Worm (Caenorhabditis elegans) whole organism, young adult: Measurements from ENCODE around the gene dnj-11.
"Not testable (repeated sequence)": the region's sequence is repeated elsewhere in the genome, so short reads cannot be mapped to it uniquely, and the experiment has no call there.

Source experiments
- C17E4.6 ChIP-seq: fragments of 200-800 bp; sonication (Bioruptor generic); IDR thresholded peaks from 2 replicates; pipeline ENCODE4 v1.3.6; 2022; ENCODE audit warnings: missing genetic modification reagents, missing genetic modification characterization, missing compliant biosample characterization
- D2030.7 ChIP-seq: fragments of 200-800 bp; sonication (Bioruptor generic); IDR thresholded peaks from 2 replicates; pipeline ENCODE4 v1.3.6; 2022; ENCODE audit warnings: missing genetic modification reagents, missing genetic modification characterization, missing compliant biosample characterization
- K12H6.12 ChIP-seq: fragments of 200-800 bp; sonication (Bioruptor generic); optimal IDR thresholded peaks from 2 replicates; lab custom pipeline; 2018; ENCODE audit warnings: mild to moderate bottlenecking, missing genetic modification characterization, missing compliant biosample characterization
- T07F8.4 ChIP-seq: sonication (generic microtip); optimal IDR thresholded peaks from 2 replicates; lab custom pipeline; 2016; ENCODE audit warnings: mild to moderate bottlenecking, missing genetic modification characterization, moderate library complexity, missing compliant biosample characterization
- aptf-3 ChIP-seq: fragments of 200-800 bp; sonication (Bioruptor generic); IDR thresholded peaks from 2 replicates; pipeline ENCODE4 v1.3.6; 2022; ENCODE audit warnings: missing genetic modification characterization, missing compliant biosample characterization
- atf-7 ChIP-seq: sonication (generic microtip); optimal IDR thresholded peaks from 2 replicates; lab custom pipeline; 2017; ENCODE audit warnings: mild to moderate bottlenecking, missing genetic modification characterization, missing compliant biosample characterization
- ccch-3 ChIP-seq: fragments of 200-800 bp; sonication (Bioruptor generic); optimal IDR thresholded peaks from 2 replicates; lab custom pipeline; 2018; ENCODE audit warnings: mild to moderate bottlenecking, missing genetic modification characterization, missing compliant biosample characterization
- cebp-2 ChIP-seq: fragments of 200-800 bp; sonication (Bioruptor generic); IDR thresholded peaks from 2 replicates; pipeline ENCODE4 v1.3.6; 2022; ENCODE audit warnings: missing genetic modification characterization, missing compliant biosample characterization
- egl-44 ChIP-seq: fragments of 200-800 bp; sonication (Bioruptor generic); IDR thresholded peaks from 2 replicates; pipeline ENCODE4 v1.3.6; 2022; ENCODE audit warnings: missing genetic modification reagents, missing genetic modification characterization, missing compliant biosample characterization
- gei-17 ChIP-seq: fragments of 200-800 bp; sonication (Bioruptor generic); optimal IDR thresholded peaks from 2 replicates; lab custom pipeline; 2018; ENCODE audit warnings: mild to moderate bottlenecking, missing genetic modification characterization, missing compliant biosample characterization
- him-1 ChIP-seq: sonication (generic microtip); optimal IDR thresholded peaks from 2 replicates; lab custom pipeline; 2016; ENCODE audit warnings: missing genotype, missing genetic modification reagents, missing genetic modification characterization, missing compliant biosample characterization
- hrde-1 ChIP-seq: sonication (generic microtip); optimal IDR thresholded peaks from 2 replicates; lab custom pipeline; 2016; ENCODE audit warnings: missing genetic modification characterization, mild to moderate bottlenecking, missing compliant biosample characterization, moderate library complexity, missing genotype, missing genetic modification reagents, borderline replicate concordance
- lag-1 ChIP-seq: fragments of 200-800 bp; sonication (Bioruptor generic); IDR thresholded peaks from 2 replicates; pipeline ENCODE4 v1.3.6; 2022; ENCODE audit warnings: missing genetic modification reagents, missing genetic modification characterization, missing compliant biosample characterization
- lin-26 ChIP-seq: fragments of 200-800 bp; sonication (Bioruptor generic); IDR thresholded peaks from 2 replicates; pipeline ENCODE4 v1.3.6; 2022; ENCODE audit warnings: missing genetic modification reagents, missing genetic modification characterization, missing compliant biosample characterization
- lin-54 ChIP-seq: fragments of 200-800 bp; sonication (Bioruptor generic); optimal IDR thresholded peaks from 2 replicates; lab custom pipeline; 2018; ENCODE audit warnings: mild to moderate bottlenecking, missing genetic modification characterization, missing compliant biosample characterization
- lsy-27 ChIP-seq: sonication (generic microtip); optimal IDR thresholded peaks from 2 replicates; lab custom pipeline; 2017; ENCODE audit warnings: missing genetic modification characterization, mild to moderate bottlenecking, missing compliant biosample characterization, antibody characterized with exemption, missing genotype, borderline replicate concordance; ENCODE audit not compliant: insufficient read depth
- madf-8 ChIP-seq: fragments of 200-800 bp; sonication (Bioruptor generic); conservative IDR thresholded peaks from 2 replicates; pipeline ENCODE4 v1.3.6; 2022; ENCODE audit warnings: missing genetic modification reagents, missing genetic modification characterization, missing compliant biosample characterization
- nfya-2 ChIP-seq: fragments of 200-800 bp; sonication (Bioruptor generic); IDR thresholded peaks from 2 replicates; pipeline ENCODE4 v1.3.6; 2022; ENCODE audit warnings: missing genetic modification reagents, missing genetic modification characterization, missing compliant biosample characterization
- nhr-120 ChIP-seq: fragments of 200-800 bp; sonication (Bioruptor generic); IDR thresholded peaks from 2 replicates; pipeline ENCODE4 v1.3.6; 2022; ENCODE audit warnings: missing genetic modification characterization, missing compliant biosample characterization
- nhr-90 ChIP-seq: sonication (generic microtip); optimal IDR thresholded peaks from 2 replicates; lab custom pipeline; 2016; ENCODE audit warnings: missing genotype, mild to moderate bottlenecking, missing genetic modification characterization, missing compliant biosample characterization
- rcor-1 ChIP-seq: fragments of 200-800 bp; sonication (Bioruptor generic); IDR thresholded peaks from 2 replicates; pipeline ENCODE4 v1.3.6; 2022; ENCODE audit warnings: missing genetic modification reagents, missing genetic modification characterization, missing compliant biosample characterization
- sdz-38 ChIP-seq: sonication (generic microtip); optimal IDR thresholded peaks from 2 replicates; lab custom pipeline; 2016; ENCODE audit warnings: missing genotype, missing genetic modification characterization, missing compliant biosample characterization
- snpc-3.4 ChIP-seq: sonication (generic microtip); optimal IDR thresholded peaks from 2 replicates; lab custom pipeline; 2017; ENCODE audit warnings: missing genetic modification characterization, mild to moderate bottlenecking, missing compliant biosample characterization, antibody characterized with exemption, moderate library complexity, missing genotype, missing genetic modification reagents
- snpc-4 ChIP-seq, 5 experiments: fragments of 150-350 bp in 1 of 5; sonication (generic microtip) in 4 of 5; optimal IDR thresholded peaks; 2 replicates each; lab custom pipeline; 2014 to 2018; ENCODE audit warnings: missing genetic modification characterization in 5 of 5, missing biosample characterization in 3 of 5, antibody characterized with exemption in 2 of 5, mild to moderate bottlenecking in 2 of 5, missing compliant biosample characterization in 2 of 5, missing genotype in 2 of 5, moderate library complexity in 2 of 5, missing genetic modification reagents in 1 of 5
- zim-3 ChIP-seq: sonication (generic microtip); optimal IDR thresholded peaks from 2 replicates; lab custom pipeline; 2017; ENCODE audit warnings: mild to moderate bottlenecking, missing genetic modification characterization, moderate library complexity, missing compliant biosample characterization
- ztf-22 ChIP-seq: fragments of 200-800 bp; sonication (Bioruptor generic); optimal IDR thresholded peaks from 2 replicates; lab custom pipeline; 2018; ENCODE audit warnings: mild to moderate bottlenecking, missing genetic modification characterization, moderate library complexity, missing compliant biosample characterization

The dnj-11 gene

DNA sequence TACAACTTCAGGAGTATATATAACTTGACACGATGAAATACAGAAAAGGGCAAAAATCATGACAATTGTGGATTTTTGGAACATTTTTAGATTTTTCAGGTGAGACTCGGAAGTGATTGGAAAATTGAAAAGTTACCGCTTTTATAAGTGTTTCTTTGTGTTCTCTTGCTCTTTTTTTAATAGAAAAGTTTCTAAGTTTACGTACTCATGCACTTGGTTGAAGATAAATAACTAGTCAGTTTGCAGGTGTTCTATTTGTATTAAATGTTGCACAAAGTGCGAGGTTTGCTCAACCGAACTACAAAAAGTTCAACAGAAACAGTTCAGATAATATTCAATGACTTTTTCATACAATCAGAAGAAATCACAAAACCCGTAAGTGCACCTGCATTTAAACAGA, 9.2 kb downstream of the dnj-11 start, which contains the start of gene nspb-3:
nspb-3 (minus strand) TSS at position 101 of the 400 bp plus-strand sequence.
- not testable (repeated sequence) for TF ChIP-seq atf-7 (tag; lab: Kevin White, UChicago); ccch-3 (GFP tag; lab: Kevin White, UChicago); aptf-3 (GFP tag; lab: Robert Waterston, UW)

DNA sequence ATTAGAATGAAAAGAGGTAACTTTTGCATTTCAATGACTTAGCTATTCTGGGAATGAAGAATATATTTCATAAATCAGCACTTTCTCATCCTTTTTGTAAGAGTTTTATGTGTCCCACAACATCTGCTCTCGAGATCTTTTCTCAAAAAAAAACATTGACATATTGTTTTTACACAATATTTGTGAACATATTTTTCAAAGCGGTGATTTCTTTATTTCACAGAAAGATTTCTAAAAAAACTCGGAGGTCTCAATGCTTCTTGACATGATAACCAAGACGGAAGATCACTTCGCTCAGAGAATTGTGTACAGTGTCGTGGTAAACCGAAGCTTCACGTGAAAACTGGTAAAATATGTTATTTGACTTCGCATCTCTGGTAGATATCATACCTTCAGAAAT, 10.2 kb downstream of the dnj-11 start, which contains the start of gene F38A5.22:
F38A5.22 (minus strand) TSS at position 29 of the 400 bp plus-strand sequence.
- no peak for TF ChIP-seq nhr-90 (tag; lab: Kevin White, UChicago)

DNA sequence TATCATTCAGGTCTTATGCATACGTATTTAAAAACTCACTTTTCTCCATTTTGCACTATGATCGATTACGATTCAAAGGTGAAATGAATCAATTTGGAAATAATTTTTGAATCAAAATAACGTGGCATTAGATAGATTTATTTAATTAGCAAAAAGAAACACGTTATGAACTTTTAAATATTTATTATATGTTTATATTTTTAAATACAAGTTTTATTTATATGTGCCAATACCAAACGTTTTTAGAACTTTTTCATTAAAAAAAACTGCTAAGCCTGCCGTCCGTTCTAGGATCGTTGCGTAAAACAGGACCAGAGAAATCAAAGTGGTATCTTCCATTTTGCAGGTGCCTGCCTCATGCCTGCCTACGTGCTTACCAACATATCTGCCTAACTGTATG, 11.6 kb downstream of the dnj-11 start, which contains the start of gene F38A5.6:
F38A5.6 (minus strand) TSS at position 101 of the 400 bp plus-strand sequence.
- no peak for TF ChIP-seq lag-1
- TF ChIP-seq lsy-27 (tag; lab: Kevin White, UChicago), result no peak
- TF ChIP-seq K12H6.12 (tag; lab: Kevin White, UChicago), result no peak
- TF ChIP-seq C17E4.6 (GFP tag; lab: Robert Waterston, UW), result no peak
- TF ChIP-seq T07F8.4, result no peak
- TF ChIP-seq nhr-120 (GFP tag; lab: Robert Waterston, UW), result no peak
- TF ChIP-seq egl-44 (GFP tag; lab: Robert Waterston, UW), result no peak
- TF ChIP-seq nfya-2 (GFP tag; lab: Robert Waterston, UW), result no peak
- no peak for TF ChIP-seq rcor-1 (GFP tag; lab: Robert Waterston, UW)
- no peak for TF ChIP-seq lin-54 (GFP tag; lab: Kevin White, UChicago)
- no peak for TF ChIP-seq snpc-4 (GFP tag; optimal IDR thresholded peaks at IDR 0.05; lab: Kevin White, UChicago)
- no peak for TF ChIP-seq snpc-4 (tag; optimal IDR thresholded peaks at IDR 0.05; lab: Kevin White, UChicago)
- no peak for TF ChIP-seq sdz-38 (tag; lab: Kevin White, UChicago)
- no peak for TF ChIP-seq madf-8 (GFP tag; lab: Robert Waterston, UW)
- TF ChIP-seq hrde-1 (tag; lab: Kevin White, UChicago), result no peak
- no peak for TF ChIP-seq cebp-2 (GFP tag; lab: Robert Waterston, UW)

DNA sequence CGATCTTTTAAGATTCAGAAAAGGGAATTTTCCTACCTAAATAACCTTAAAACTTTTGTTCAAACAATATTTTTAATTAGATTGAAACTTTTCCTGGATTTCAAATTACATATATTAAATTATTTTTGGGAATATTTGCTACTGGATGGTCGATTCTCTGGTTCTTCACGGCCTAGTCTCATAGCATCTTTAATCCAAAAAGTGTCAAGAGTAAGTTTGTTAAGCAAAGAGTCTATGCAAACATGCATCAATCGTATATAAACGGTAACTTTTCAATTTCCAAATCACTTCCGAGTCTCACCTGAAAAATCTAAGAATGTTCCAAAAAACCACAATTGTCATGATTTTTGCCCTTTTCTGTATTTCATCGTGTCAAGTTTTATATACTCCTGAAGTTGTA, 12.2 kb downstream of the dnj-11 start, which contains the start of gene nspb-4:
nspb-4 (plus strand) TSS at position 301 of the 400 bp plus-strand sequence.
- TF ChIP-seq lin-26 (GFP tag; lab: Robert Waterston, UW); ztf-22 (GFP tag; lab: Kevin White, UChicago); zim-3 (tag; lab: Kevin White, UChicago): not testable (repeated sequence)
- TF ChIP-seq, all 124 proteins: peak for 0; not testable (repeated sequence) for 124

DNA sequence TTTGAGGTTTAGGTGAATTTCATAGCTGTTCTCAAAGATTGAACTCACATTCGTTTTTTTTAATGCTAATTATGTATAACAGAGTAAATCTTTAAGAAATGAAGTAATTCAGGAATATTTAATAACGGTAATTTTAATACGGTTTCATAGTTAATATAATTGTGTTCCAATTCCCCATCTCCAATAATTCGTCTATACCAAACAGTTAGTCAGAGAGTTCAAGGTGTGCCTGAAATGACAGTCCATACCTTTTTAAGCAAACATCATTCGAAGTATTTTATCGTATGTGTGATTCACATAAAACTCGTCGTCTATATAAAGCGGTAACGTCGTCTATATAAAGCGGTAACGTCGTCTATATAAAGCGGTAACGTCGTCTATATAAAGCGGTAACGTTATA, 13.1 kb downstream of the dnj-11 start, which contains the start of gene nspb-5:
nspb-5 (plus strand) TSS at position 301 of the 400 bp plus-strand sequence.
- not testable (repeated sequence) for TF ChIP-seq madf-8 (GFP tag; lab: Robert Waterston, UW); rcor-1 (GFP tag; lab: Robert Waterston, UW); gei-17 (GFP tag; lab: Kevin White, UChicago)

DNA sequence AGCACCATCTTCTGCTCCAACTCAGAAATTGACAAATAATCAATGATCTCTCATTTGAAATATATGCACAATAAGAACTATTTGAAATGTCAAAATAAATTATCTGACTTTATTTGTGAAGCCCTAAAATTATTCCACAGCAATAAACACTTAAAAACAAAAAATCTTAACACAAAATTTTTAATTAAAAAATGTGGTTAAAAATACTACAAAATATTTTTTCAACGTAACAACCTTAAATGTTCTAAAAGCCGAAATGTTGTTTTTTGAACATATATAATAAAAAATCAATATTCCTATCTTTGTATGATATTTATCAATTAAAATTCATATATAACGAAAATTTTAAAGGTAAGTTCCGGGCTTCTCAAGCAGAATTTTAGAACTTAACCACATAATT, 13.8 kb downstream of the dnj-11 start, which contains the start of gene F38A5.8:
F38A5.8 (plus strand) TSS at position 301 of the 400 bp plus-strand sequence.
- no peak for TF ChIP-seq him-1 (tag; lab: Kevin White, UChicago)
- no peak for TF ChIP-seq D2030.7 (GFP tag; lab: Robert Waterston, UW)
- no peak for TF ChIP-seq snpc-3.4 (tag; lab: Kevin White, UChicago)
